Worm (Caenorhabditis elegans) whole organism, L1 larva: ENCODE data around the gene F58B3.4.

Experiments used
- ceh-90 ChIP-seq: sonication (generic microtip); optimal IDR thresholded peaks from 2 replicates; lab custom pipeline; 2016; ENCODE audit warnings: missing genetic modification characterization, missing compliant biosample characterization
- elt-3 ChIP-seq, 6 experiments: fragments of 150-350 bp in 1 of 6; sonication (generic microtip); optimal IDR thresholded peaks; 2 replicates each; lab custom pipeline; 2017 to 2018; ENCODE audit warnings: missing biosample characterization in 6 of 6, missing genetic modification characterization in 6 of 6, inconsistent platforms in 1 of 6
- lin-39 ChIP-seq: fragments of 150-350 bp; optimal IDR thresholded peaks from 2 replicates; lab custom pipeline; 2014; ENCODE audit warnings: missing biosample characterization, missing genetic modification reagents, missing genetic modification characterization
- lsy-2 ChIP-seq, 2 experiments: fragments of 150-350 bp; optimal IDR thresholded peaks; 2 replicates each; lab custom pipeline; 2014; ENCODE audit warnings: missing biosample characterization in 2 of 2, missing genetic modification characterization in 2 of 2
- nhr-11 ChIP-seq: fragments of 150-350 bp; optimal IDR thresholded peaks from 2 replicates; lab custom pipeline; 2014; ENCODE audit warnings: missing biosample characterization, missing genetic modification characterization
- nhr-12 ChIP-seq: sonication (generic microtip); optimal IDR thresholded peaks from 2 replicates; lab custom pipeline; 2017; ENCODE audit warnings: missing biosample characterization, missing genetic modification characterization
- nhr-19 ChIP-seq: fragments of 200-800 bp; sonication (Bioruptor generic); conservative IDR thresholded peaks from 2 replicates; pipeline ENCODE4 v1.3.6; 2022; ENCODE audit warnings: missing genetic modification characterization, missing compliant biosample characterization
- nhr-28 ChIP-seq: fragments of 150-350 bp; optimal IDR thresholded peaks from 2 replicates; lab custom pipeline; 2014; ENCODE audit warnings: missing biosample characterization, missing genetic modification characterization
- pqm-1 ChIP-seq: sonication (generic microtip); optimal IDR thresholded peaks from 3 replicates; lab custom pipeline; 2017; ENCODE audit warnings: missing biosample characterization, missing genetic modification characterization
- skn-1 ChIP-seq: fragments of 150-350 bp; optimal IDR thresholded peaks from 2 replicates; lab custom pipeline; 2014; ENCODE audit warnings: missing biosample characterization, missing genetic modification characterization
- ztf-11 ChIP-seq, 2 experiments: sonication (generic microtip); optimal IDR thresholded peaks; 2 replicates each; lab custom pipeline; 2016 to 2017; ENCODE audit warnings: missing genetic modification characterization in 2 of 2, missing biosample characterization in 1 of 2, missing compliant biosample characterization in 1 of 2

ce11 chrIV:11641802-11642201, 10.2 kb upstream of the F58B3.4 start, which contains the start of gene ZK809.1:
- TF ChIP-seq lin-39 (tag; lab: Kevin White, UChicago) (no peak), ztf-11 (tag; optimal IDR thresholded peaks at IDR 0.05; lab: Kevin White, UChicago) (no peak), skn-1 (tag; lab: Kevin White, UChicago) (no peak), nhr-12 (tag; lab: Kevin White, UChicago) (no peak), pqm-1 (tag; lab: Kevin White, UChicago) (no peak), nhr-11 (tag; lab: Kevin White, UChicago) (no peak), nhr-19 (GFP tag; lab: Robert Waterston, UW) (no peak), elt-3 (tag; optimal IDR thresholded peaks at IDR 0.05; lab: Kevin White, UChicago) (no peak), nhr-28 (no peak), lsy-2 (tag; optimal IDR thresholded peaks at IDR 0.05; lab: Kevin White, UChicago) (no peak), ceh-90 (tag; lab: Kevin White, UChicago) (no peak)
